Worm (Caenorhabditis elegans) whole organism, L2 larva: ENCODE results near the gene F26F12.8.
A peak's percentile ranks its signal among the peaks of the same experiment; 100 is the strongest.

Experiments
- C34F6.9 ChIP-seq: fragments of 150-350 bp; optimal IDR thresholded peaks from 2 replicates; lab custom pipeline; 2014; ENCODE audit warnings: missing biosample characterization, missing genetic modification characterization
- F13H6.1 ChIP-seq: sonication (generic microtip); optimal IDR thresholded peaks from 2 replicates; lab custom pipeline; 2016; ENCODE audit warnings: missing genetic modification characterization, missing compliant biosample characterization
- R02D3.7 ChIP-seq: fragments of 150-350 bp; optimal IDR thresholded peaks from 2 replicates; lab custom pipeline; 2014; ENCODE audit warnings: missing biosample characterization, missing genetic modification characterization
- Y55F3AM.14 ChIP-seq: fragments of 200-800 bp; sonication (Bioruptor generic); optimal IDR thresholded peaks from 2 replicates; lab custom pipeline; 2018; ENCODE audit warnings: mild to moderate bottlenecking, missing genetic modification characterization, missing compliant biosample characterization
- ZK546.5 ChIP-seq: sonication (generic microtip); optimal IDR thresholded peaks from 2 replicates; lab custom pipeline; 2017; ENCODE audit warnings: missing biosample characterization, missing genetic modification characterization
- aly-2 ChIP-seq: fragments of 150-350 bp; optimal IDR thresholded peaks from 2 replicates; lab custom pipeline; 2014; ENCODE audit warnings: missing biosample characterization, missing genetic modification characterization
- ama-1 ChIP-seq: fragments of 150-350 bp; optimal IDR thresholded peaks from 2 replicates; lab custom pipeline; 2018; ENCODE audit warnings: inconsistent platforms
- ceh-16 ChIP-seq: fragments of 150-350 bp; optimal IDR thresholded peaks from 2 replicates; lab custom pipeline; 2014; ENCODE audit warnings: missing biosample characterization, missing genetic modification characterization
- ceh-82 ChIP-seq: fragments of 150-350 bp; optimal IDR thresholded peaks from 2 replicates; lab custom pipeline; 2014; ENCODE audit warnings: missing biosample characterization, missing genetic modification characterization
- dmd-4 ChIP-seq: sonication (generic microtip); optimal IDR thresholded peaks from 2 replicates; lab custom pipeline; 2017; ENCODE audit warnings: missing biosample characterization, missing genetic modification characterization
- egl-27 ChIP-seq: sonication (generic microtip); optimal IDR thresholded peaks from 3 replicates; lab custom pipeline; 2017; ENCODE audit warnings: missing biosample characterization, missing genetic modification reagents, missing genetic modification characterization
- elt-1 ChIP-seq: fragments of 150-350 bp; optimal IDR thresholded peaks from 2 replicates; lab custom pipeline; 2014; ENCODE audit warnings: missing biosample characterization, missing genetic modification characterization
- gmeb-1 ChIP-seq: fragments of 150-350 bp; optimal IDR thresholded peaks from 2 replicates; lab custom pipeline; 2014; ENCODE audit warnings: missing biosample characterization, missing genetic modification characterization
- lin-11 ChIP-seq: fragments of 150-350 bp; sonication (generic microtip); optimal IDR thresholded peaks from 2 replicates; lab custom pipeline; 2014; ENCODE audit warnings: missing biosample characterization, missing genetic modification characterization, inconsistent platforms, mixed read lengths
- lin-13 ChIP-seq: fragments of 150-350 bp; optimal IDR thresholded peaks from 2 replicates; lab custom pipeline; 2014; ENCODE audit warnings: missing biosample characterization, missing genetic modification reagents, missing genetic modification characterization
- lin-39 ChIP-seq: fragments of 150-350 bp; optimal IDR thresholded peaks from 2 replicates; lab custom pipeline; 2014; ENCODE audit warnings: missing biosample characterization, missing genetic modification reagents, missing genetic modification characterization
- mab-5 ChIP-seq: fragments of 150-350 bp; optimal IDR thresholded peaks from 2 replicates; lab custom pipeline; 2014; ENCODE audit warnings: missing biosample characterization, missing genetic modification characterization
- mbf-1 ChIP-seq: sonication (generic microtip); optimal IDR thresholded peaks from 2 replicates; lab custom pipeline; 2017; ENCODE audit warnings: missing biosample characterization, missing genetic modification characterization
- nhr-10 ChIP-seq: sonication (generic microtip); optimal IDR thresholded peaks from 2 replicates; lab custom pipeline; 2017; ENCODE audit warnings: missing biosample characterization, missing genetic modification characterization
- nhr-12 ChIP-seq: fragments of 150-350 bp; optimal IDR thresholded peaks from 2 replicates; lab custom pipeline; 2014; ENCODE audit warnings: missing biosample characterization, missing genetic modification characterization
- nhr-129 ChIP-seq: fragments of 150-350 bp; optimal IDR thresholded peaks from 2 replicates; lab custom pipeline; 2014; ENCODE audit warnings: missing biosample characterization, missing genetic modification characterization
- nhr-23 ChIP-seq: fragments of 150-350 bp; optimal IDR thresholded peaks from 2 replicates; lab custom pipeline; 2014; ENCODE audit warnings: missing biosample characterization, missing genetic modification reagents, missing genetic modification characterization
- nhr-237 ChIP-seq: fragments of 150-350 bp; optimal IDR thresholded peaks from 2 replicates; lab custom pipeline; 2014; ENCODE audit warnings: missing biosample characterization, missing genetic modification characterization
- nhr-25 ChIP-seq: fragments of 150-350 bp; sonication (generic microtip); optimal IDR thresholded peaks from 3 replicates; lab custom pipeline; 2014; ENCODE audit warnings: missing biosample characterization, missing genetic modification characterization
- nhr-6 ChIP-seq: fragments of 150-350 bp; optimal IDR thresholded peaks from 2 replicates; lab custom pipeline; 2014; ENCODE audit warnings: missing biosample characterization, missing genetic modification characterization
- nhr-77 ChIP-seq: fragments of 150-350 bp; optimal IDR thresholded peaks from 2 replicates; lab custom pipeline; 2014; ENCODE audit warnings: missing biosample characterization, missing genetic modification characterization
- peb-1 ChIP-seq: fragments of 150-350 bp; optimal IDR thresholded peaks from 2 replicates; lab custom pipeline; 2014; ENCODE audit warnings: missing biosample characterization, missing genetic modification characterization
- sem-4 ChIP-seq: fragments of 150-350 bp; optimal IDR thresholded peaks from 2 replicates; lab custom pipeline; 2014; ENCODE audit warnings: missing biosample characterization, missing genetic modification reagents, missing genetic modification characterization
- skn-1 ChIP-seq: sonication (generic microtip); optimal IDR thresholded peaks from 2 replicates; lab custom pipeline; 2017; ENCODE audit warnings: missing biosample characterization, missing genetic modification characterization
- sma-3 ChIP-seq: sonication (generic microtip); optimal IDR thresholded peaks from 2 replicates; lab custom pipeline; 2016; ENCODE audit warnings: missing genetic modification reagents, missing genetic modification characterization, missing compliant biosample characterization
- sma-9 ChIP-seq, 2 experiments: fragments of 150-350 bp in 1 of 2; sonication (generic microtip) in 1 of 2; optimal IDR thresholded peaks; 2 replicates each; lab custom pipeline; 2014 to 2016; ENCODE audit warnings: missing genetic modification characterization in 2 of 2, mild to moderate bottlenecking in 1 of 2, missing biosample characterization in 1 of 2, missing compliant biosample characterization in 1 of 2, missing genetic modification reagents in 1 of 2, moderate library complexity in 1 of 2
- snpc-4 ChIP-seq: fragments of 150-350 bp; optimal IDR thresholded peaks from 2 replicates; lab custom pipeline; 2014; ENCODE audit warnings: missing biosample characterization, missing genetic modification characterization
- unc-55 ChIP-seq: fragments of 150-350 bp; sonication (generic microtip); optimal IDR thresholded peaks from 3 replicates; lab custom pipeline; 2014; ENCODE audit warnings: missing biosample characterization, missing genetic modification reagents, missing genetic modification characterization
- zag-1 ChIP-seq: fragments of 150-350 bp; optimal IDR thresholded peaks from 2 replicates; lab custom pipeline; 2014; ENCODE audit warnings: missing biosample characterization, missing genetic modification characterization
- ztf-1 ChIP-seq: fragments of 200-800 bp; sonication (Bioruptor generic); conservative IDR thresholded peaks from 2 replicates; pipeline ENCODE4 v1.3.6; 2022; ENCODE audit warnings: missing genetic modification characterization, missing compliant biosample characterization
- ztf-11 ChIP-seq: sonication (generic microtip); optimal IDR thresholded peaks from 2 replicates; lab custom pipeline; 2017; ENCODE audit warnings: missing biosample characterization, missing genetic modification characterization
- ztf-4 ChIP-seq: fragments of 150-350 bp; optimal IDR thresholded peaks from 2 replicates; lab custom pipeline; 2014; ENCODE audit warnings: missing biosample characterization, missing genetic modification characterization

Gene F26F12.8

ce11 chrV:5895021-5895420 lies 32.7 kb upstream of the F26F12.8 start, which contains the start of gene grd-9:
grd-9 (plus strand) TSS chrV:5895321.
- TF ChIP-seq skn-1 (no peak), ama-1 (lab: Kevin White, UChicago) (no peak), egl-27 (no peak), F13H6.1 (no peak), nhr-12 (tag; lab: Kevin White, UChicago) (no peak), C34F6.9 (tag; lab: Kevin White, UChicago) (no peak), nhr-23 (tag; lab: Kevin White, UChicago) (no peak), nhr-6 (tag; lab: Kevin White, UChicago) (no peak)
- TF ChIP-seq, all 48 proteins: peak for 0

DNA sequence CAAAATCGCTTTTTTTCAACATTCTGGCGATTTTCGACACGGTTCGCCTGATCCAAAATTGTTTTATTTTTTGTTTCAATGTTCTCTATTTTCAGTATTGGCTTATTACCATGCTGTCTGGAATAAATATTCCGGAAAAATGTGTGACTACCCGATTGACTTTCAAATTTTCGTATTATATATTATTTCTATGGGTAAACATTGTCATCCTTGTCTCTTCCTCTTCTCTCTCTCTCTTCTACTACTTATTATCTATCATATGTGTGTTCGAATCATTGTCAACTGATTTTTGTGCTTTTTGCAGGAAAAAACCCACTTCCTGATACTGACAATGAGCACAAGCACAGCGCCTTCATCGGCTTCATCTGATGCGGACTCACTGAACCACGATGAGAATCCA lies 30.7 kb upstream of the F26F12.8 start, which contains the start of gene C04E6.7:
TSS of gene C04E6.7 (plus strand) at position 301 of the 400 bp plus-strand sequence.
- TF ChIP-seq gmeb-1 (tag; lab: Kevin White, UChicago) (no peak), mab-5 (tag; lab: Kevin White, UChicago) (no peak), nhr-25 (tag; lab: Kevin White, UChicago) (no peak), ztf-1 (GFP tag; lab: Robert Waterston, UW) (no peak), nhr-237 (no peak)
- TF ChIP-seq, all 48 proteins: peak for 0

- TF ChIP-seq nhr-10 (tag; lab: Kevin White, UChicago) (no peak), sma-9 (GFP tag; optimal IDR thresholded peaks at IDR 0.05; lab: Kevin White, UChicago) (peak; percentile 6), sma-9 (tag; optimal IDR thresholded peaks at IDR 0.05; lab: Kevin White, UChicago) (no peak), R02D3.7 (tag; lab: Kevin White, UChicago) (no peak), dmd-4 (no peak)
Measured at ce11 chrV:5891204-5891603, 28.9 kb upstream of the F26F12.8 start.

DNA sequence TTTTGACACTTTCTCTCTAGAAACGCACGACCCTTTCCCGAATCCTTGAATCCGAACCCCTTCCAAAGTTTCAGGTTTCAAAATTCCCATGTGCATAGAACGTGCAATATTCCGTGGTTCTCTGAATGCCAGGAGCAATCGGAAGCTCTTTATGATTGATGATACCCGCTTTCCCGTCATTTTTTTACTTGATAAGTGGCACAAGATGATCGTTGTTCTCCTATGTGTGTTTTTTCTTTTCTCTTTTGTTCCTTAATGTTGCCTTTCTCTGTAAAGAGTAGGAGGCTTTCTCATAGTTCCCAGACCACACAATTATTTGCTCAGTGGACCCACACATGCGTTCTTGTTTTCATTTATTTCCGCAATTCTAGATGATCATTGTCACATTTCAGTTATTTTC lies 26.5 kb upstream of the F26F12.8 start:
- no peak for TF ChIP-seq lin-39 (tag; lab: Kevin White, UChicago)
- TF ChIP-seq Y55F3AM.14: no peak
- TF ChIP-seq nhr-12 (tag; lab: Kevin White, UChicago): no peak
- TF ChIP-seq mab-5 (tag; lab: Kevin White, UChicago): no peak
- TF ChIP-seq zag-1 (tag; lab: Kevin White, UChicago): no peak
- TF ChIP-seq unc-55 (GFP tag; lab: Kevin White, UChicago): no peak
- no peak for TF ChIP-seq nhr-25 (tag; lab: Kevin White, UChicago)
- no peak for TF ChIP-seq elt-1

DNA sequence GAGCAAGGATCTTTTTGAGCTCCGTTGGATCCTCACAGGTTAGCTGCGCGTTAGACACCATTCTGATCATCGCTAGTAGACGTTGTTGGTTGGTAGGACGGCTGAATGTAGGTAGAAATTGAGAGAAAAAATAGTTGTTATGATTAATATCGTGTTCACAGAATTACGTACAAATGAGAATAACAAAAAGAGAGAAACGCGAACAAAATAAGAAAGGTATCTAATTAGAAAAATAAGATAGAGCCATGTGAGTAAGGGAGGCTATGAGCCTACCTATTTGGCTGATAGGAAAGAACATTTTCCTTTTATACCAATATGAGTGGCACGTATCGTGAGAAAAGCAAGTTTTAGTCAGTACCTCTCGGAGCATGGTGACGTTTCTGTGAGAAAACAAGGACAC lies 21.4 kb upstream of the F26F12.8 start, which contains the start of gene C04E6.8:
TSS of gene C04E6.8 (minus strand) at position 101 of the 400 bp plus-strand sequence.
- TF ChIP-seq ceh-16 (tag; lab: Kevin White, UChicago): no peak
- no peak for TF ChIP-seq lin-11 (tag; lab: Kevin White, UChicago)
- no peak for TF ChIP-seq sem-4 (tag; lab: Kevin White, UChicago)
- TF ChIP-seq lin-13 (GFP tag; lab: Kevin White, UChicago): no peak
- TF ChIP-seq nhr-10 (tag; lab: Kevin White, UChicago): no peak
- TF ChIP-seq ZK546.5 (tag; lab: Kevin White, UChicago): no peak
- TF ChIP-seq ceh-82: no peak
- TF ChIP-seq mbf-1 (tag; lab: Kevin White, UChicago): no peak
- no peak for TF ChIP-seq ztf-11 (tag; lab: Kevin White, UChicago)
- no peak for TF ChIP-seq ama-1 (lab: Kevin White, UChicago)
- TF ChIP-seq ztf-1 (GFP tag; lab: Robert Waterston, UW): no peak
- no peak for TF ChIP-seq nhr-77 (tag; lab: Kevin White, UChicago)
- TF ChIP-seq mab-5 (tag; lab: Kevin White, UChicago): no peak
- TF ChIP-seq F13H6.1: no peak
- TF ChIP-seq ztf-4 (tag; lab: Kevin White, UChicago): no peak

- no peak for TF ChIP-seq R02D3.7 (tag; lab: Kevin White, UChicago)
- TF ChIP-seq snpc-4 (tag; lab: Kevin White, UChicago): no peak
- no peak for TF ChIP-seq egl-27
- TF ChIP-seq skn-1: no peak
- no peak for TF ChIP-seq nhr-129 (tag; lab: Kevin White, UChicago)
- TF ChIP-seq nhr-237: no peak
- no peak for TF ChIP-seq nhr-23 (tag; lab: Kevin White, UChicago)
- TF ChIP-seq Y55F3AM.14: no peak
- TF ChIP-seq elt-1: no peak
- no peak for TF ChIP-seq peb-1
- TF ChIP-seq mab-5 (tag; lab: Kevin White, UChicago): no peak
- TF ChIP-seq aly-2: no peak
- TF ChIP-seq sma-3: no peak
- no peak for TF ChIP-seq zag-1 (tag; lab: Kevin White, UChicago)
- TF ChIP-seq, all 48 proteins: peak for 0
Measured at ce11 chrV:5882429-5882828, 20.1 kb upstream of the F26F12.8 start.
